Fruit fly (Drosophila melanogaster) whole organism, embryonic: ENCODE results near the gene CG7557.

ENCODE experiments used
- CG11504 ChIP-seq: fragments of 200-800 bp; sonication (Bioruptor generic); optimal IDR thresholded peaks from 3 replicates; lab custom pipeline; 2019; ENCODE audit warnings: missing biosample characterization, mild to moderate bottlenecking, missing genetic modification characterization, moderate library complexity
- CG1233 ChIP-seq: fragments of 200-800 bp; sonication (Bioruptor generic); optimal IDR thresholded peaks from 4 replicates; lab custom pipeline; 2018; ENCODE audit warnings: missing biosample characterization, mild to moderate bottlenecking, missing genetic modification characterization
- CG12744 ChIP-seq: fragments of 200-800 bp; sonication (Bioruptor generic); optimal IDR thresholded peaks from 2 replicates; lab custom pipeline; 2016; ENCODE audit warnings: missing biosample characterization, missing genetic modification characterization
- CG13894 ChIP-seq: fragments of 200-800 bp; sonication (Bioruptor generic); optimal IDR thresholded peaks from 3 replicates; lab custom pipeline; 2018; ENCODE audit warnings: missing biosample characterization, mild to moderate bottlenecking, missing genetic modification characterization, moderate library complexity
- CG14860 ChIP-seq: fragments of 200-800 bp; sonication (Bioruptor generic); IDR thresholded peaks from 3 replicates; pipeline ENCODE4 v1.3.6; 2022; ENCODE audit warnings: missing biosample characterization, missing genetic modification characterization; ENCODE audit not compliant: partially characterized antibody
- CG16779 ChIP-seq: fragments of 200-800 bp; sonication (Bioruptor generic); IDR thresholded peaks from 2 replicates; pipeline ENCODE4 v1.3.6; 2022; ENCODE audit warnings: missing biosample characterization, missing genetic modification characterization
- CG17385 ChIP-seq: fragments of 200-800 bp; sonication (Bioruptor generic); optimal IDR thresholded peaks from 3 replicates; lab custom pipeline; 2018; ENCODE audit warnings: missing biosample characterization, mild to moderate bottlenecking, missing genetic modification characterization
- CG18262 ChIP-seq: fragments of 200-800 bp; optimal IDR thresholded peaks from 3 replicates; lab custom pipeline; 2019; ENCODE audit warnings: missing biosample characterization, mild to moderate bottlenecking, missing genetic modification characterization, moderate library complexity
- CG31388 ChIP-seq: fragments of 200-800 bp; sonication (Bioruptor generic); optimal IDR thresholded peaks from 2 replicates; lab custom pipeline; 2016; ENCODE audit warnings: missing biosample characterization, missing genetic modification characterization
- CG32767 ChIP-seq: fragments of 200-800 bp; sonication (Bioruptor generic); IDR thresholded peaks from 2 replicates; pipeline ENCODE4 v1.3.6; 2022; ENCODE audit warnings: missing biosample characterization, missing genetic modification characterization
- CG3281 ChIP-seq: fragments of 200-800 bp; sonication (Bioruptor generic); optimal IDR thresholded peaks from 3 replicates; lab custom pipeline; 2017; ENCODE audit warnings: missing biosample characterization, mild to moderate bottlenecking, missing genetic modification characterization
- CG34376 ChIP-seq: fragments of 200-800 bp; sonication (Bioruptor generic); optimal IDR thresholded peaks from 2 replicates; lab custom pipeline; 2018; ENCODE audit warnings: missing biosample characterization, mild to moderate bottlenecking, missing genetic modification characterization
- CG6689 ChIP-seq: fragments of 200-800 bp; sonication (Bioruptor generic); IDR thresholded peaks from 2 replicates; pipeline ENCODE4 v1.3.6; 2022; ENCODE audit warnings: missing biosample characterization, missing genetic modification characterization
- CG7556 ChIP-seq: fragments of 200-800 bp; sonication (Bioruptor generic); optimal IDR thresholded peaks from 2 replicates; lab custom pipeline; 2017; ENCODE audit warnings: missing biosample characterization, mild to moderate bottlenecking, missing genetic modification characterization
- CG8478 ChIP-seq: fragments of >200 bp; optimal IDR thresholded peaks from 2 replicates; lab custom pipeline; 2018
- CG9932 ChIP-seq: fragments of 200-800 bp; sonication (Bioruptor generic); IDR thresholded peaks from 2 replicates; pipeline ENCODE4 v1.3.6; 2022; ENCODE audit warnings: missing biosample characterization, missing genetic modification characterization
- Dip2 ChIP-seq: fragments of 200-800 bp; sonication (Bioruptor generic); IDR thresholded peaks from 2 replicates; pipeline ENCODE4 v1.3.6; 2022; ENCODE audit warnings: missing biosample characterization, missing genetic modification characterization
- ERR ChIP-seq: fragments of 200-800 bp; sonication (Bioruptor generic); optimal IDR thresholded peaks from 2 replicates; lab custom pipeline; 2016; ENCODE audit warnings: missing biosample characterization, missing genetic modification characterization
- HHEX ChIP-seq: fragments of 200-800 bp; sonication (Bioruptor generic); optimal IDR thresholded peaks from 3 replicates; lab custom pipeline; 2017; ENCODE audit warnings: missing biosample characterization, mild to moderate bottlenecking, missing genetic modification characterization, missing genetic modification reagents
- HLHmδ ChIP-seq: fragments of 200-800 bp; sonication (Bioruptor generic); optimal IDR thresholded peaks from 2 replicates; lab custom pipeline; 2018; ENCODE audit warnings: missing biosample characterization, mild to moderate bottlenecking, missing genetic modification characterization, moderate library complexity
- Hr78 ChIP-seq, 2 experiments: fragments of 200-800 bp in 1 of 2; fragments of >200 bp in 1 of 2; sonication (Bioruptor generic) in 1 of 2; optimal IDR thresholded peaks; 2 replicates each; lab custom pipeline; 2017 to 2019; ENCODE audit warnings: missing biosample characterization in 2 of 2, missing genetic modification characterization in 2 of 2, mild to moderate bottlenecking in 1 of 2, moderate library complexity in 1 of 2
- Myb ChIP-seq: fragments of 200-800 bp; sonication (Bioruptor generic); optimal IDR thresholded peaks from 2 replicates; lab custom pipeline; 2016; ENCODE audit warnings: missing biosample characterization, missing genetic modification characterization
- NC2β ChIP-seq: fragments of 200-800 bp; sonication (Bioruptor generic); optimal IDR thresholded peaks from 2 replicates; lab custom pipeline; 2016; ENCODE audit warnings: missing biosample characterization, missing genetic modification characterization
- Nf-YC ChIP-seq: fragments of 200-800 bp; optimal IDR thresholded peaks from 3 replicates; lab custom pipeline; 2019; ENCODE audit warnings: missing biosample characterization, mild to moderate bottlenecking, missing genetic modification characterization, moderate library complexity
- Oli ChIP-seq: fragments of 200-800 bp; sonication (Bioruptor generic); optimal IDR thresholded peaks from 2 replicates; lab custom pipeline; 2018; ENCODE audit warnings: missing biosample characterization, mild to moderate bottlenecking, missing genetic modification characterization, moderate library complexity
- Optix ChIP-seq: fragments of 200-800 bp; sonication (Bioruptor generic); IDR thresholded peaks from 3 replicates; pipeline ENCODE4 v1.3.6; 2022; ENCODE audit warnings: missing biosample characterization, missing genetic modification characterization
- Side ChIP-seq: fragments of 200-800 bp; sonication (Bioruptor generic); optimal IDR thresholded peaks from 2 replicates; lab custom pipeline; 2016; ENCODE audit warnings: missing biosample characterization, missing genetic modification characterization
- bowl ChIP-seq: fragments of 200-800 bp; sonication (Bioruptor generic); IDR thresholded peaks from 2 replicates; pipeline ENCODE4 v1.3.6; 2022; ENCODE audit warnings: missing biosample characterization, missing genetic modification characterization
- ci ChIP-seq: fragments of 200-800 bp; sonication (Bioruptor generic); IDR thresholded peaks from 3 replicates; pipeline ENCODE4 v1.3.6; 2022; ENCODE audit warnings: missing biosample characterization, missing genetic modification characterization
- croc ChIP-seq: fragments of 200-800 bp; sonication (Bioruptor generic); conservative IDR thresholded peaks from 3 replicates; pipeline ENCODE4 v1.3.6; 2022; ENCODE audit warnings: missing biosample characterization, missing genetic modification characterization
- dmrt11E ChIP-seq: fragments of 200-800 bp; sonication (Bioruptor generic); optimal IDR thresholded peaks from 3 replicates; lab custom pipeline; 2018; ENCODE audit warnings: missing biosample characterization, mild to moderate bottlenecking, missing genetic modification characterization, moderate library complexity
- fu2 ChIP-seq: fragments of 200-800 bp; sonication (Bioruptor generic); optimal IDR thresholded peaks from 2 replicates; lab custom pipeline; 2016; ENCODE audit warnings: missing biosample characterization, missing genetic modification characterization
- gcm ChIP-seq: fragments of 200-800 bp; sonication (Bioruptor generic); optimal IDR thresholded peaks from 2 replicates; lab custom pipeline; 2019; ENCODE audit warnings: missing biosample characterization, mild to moderate bottlenecking, missing genetic modification characterization, moderate library complexity
- gem ChIP-seq: fragments of 200-800 bp; sonication (Bioruptor generic); optimal IDR thresholded peaks from 2 replicates; lab custom pipeline; 2019; ENCODE audit warnings: missing biosample characterization, mild to moderate bottlenecking, missing genetic modification characterization, moderate library complexity
- grau ChIP-seq: fragments of 200-800 bp; optimal IDR thresholded peaks from 3 replicates; lab custom pipeline; 2019; ENCODE audit warnings: missing biosample characterization, mild to moderate bottlenecking, missing genetic modification characterization, moderate library complexity
- gt ChIP-seq: fragments of 200-800 bp; sonication (Bioruptor generic); IDR thresholded peaks from 2 replicates; pipeline ENCODE4 v1.3.6; 2022; ENCODE audit warnings: missing biosample characterization, missing genetic modification characterization
- jumu ChIP-seq: fragments of 200-800 bp; sonication (Bioruptor generic); optimal IDR thresholded peaks from 3 replicates; lab custom pipeline; 2016; ENCODE audit warnings: missing biosample characterization, missing genetic modification characterization
- knrl ChIP-seq: fragments of 200-800 bp; sonication (Bioruptor generic); IDR thresholded peaks from 3 replicates; pipeline ENCODE4 v1.3.6; 2022; ENCODE audit warnings: missing biosample characterization, missing genetic modification characterization; ENCODE audit not compliant: partially characterized antibody
- luna ChIP-seq: fragments of 200-800 bp; sonication (Bioruptor generic); optimal IDR thresholded peaks from 2 replicates; lab custom pipeline; 2016; ENCODE audit warnings: missing biosample characterization, missing genetic modification characterization
- nmo ChIP-seq: fragments of 200-800 bp; sonication (Bioruptor generic); optimal IDR thresholded peaks from 2 replicates; lab custom pipeline; 2018; ENCODE audit warnings: missing biosample characterization, mild to moderate bottlenecking, missing genetic modification characterization, moderate library complexity
- prd ChIP-seq, 3 experiments: fragments of >200 bp in 2 of 3; fragments of 200-800 bp in 1 of 3; sonication (Bioruptor generic) in 1 of 3; optimal IDR thresholded peaks in 2 of 3; IDR thresholded peaks in 1 of 3; 2 replicates in 2 of 3; 3 replicates in 1 of 3; pipeline versions ENCODE4 v1.3.6 to Lab custom; 2017 to 2022; ENCODE audit warnings: missing biosample characterization in 1 of 3, missing genetic modification characterization in 1 of 3
- run ChIP-seq: fragments of 200-800 bp; sonication (Bioruptor generic); optimal IDR thresholded peaks from 3 replicates; lab custom pipeline; 2018; ENCODE audit warnings: missing biosample characterization, mild to moderate bottlenecking, missing genetic modification characterization
- schlank ChIP-seq: fragments of 200-800 bp; sonication (Bioruptor generic); optimal IDR thresholded peaks from 2 replicates; lab custom pipeline; 2018; ENCODE audit warnings: missing biosample characterization, mild to moderate bottlenecking, missing genetic modification characterization
- tap ChIP-seq: fragments of 200-800 bp; optimal IDR thresholded peaks from 3 replicates; lab custom pipeline; 2019; ENCODE audit warnings: missing biosample characterization, mild to moderate bottlenecking, missing genetic modification characterization, moderate library complexity
- tgo ChIP-seq: fragments of 200-800 bp; sonication (Bioruptor generic); IDR thresholded peaks from 3 replicates; pipeline ENCODE4 v1.3.6; 2022; ENCODE audit warnings: missing biosample characterization, missing genetic modification characterization
- trem ChIP-seq: fragments of 200-800 bp; optimal IDR thresholded peaks from 3 replicates; lab custom pipeline; 2019; ENCODE audit warnings: missing biosample characterization, mild to moderate bottlenecking, missing genetic modification characterization, moderate library complexity
- tup ChIP-seq: fragments of 200-800 bp; sonication (Bioruptor generic); optimal IDR thresholded peaks from 2 replicates; lab custom pipeline; 2016; ENCODE audit warnings: missing biosample characterization, mild to moderate bottlenecking, missing genetic modification characterization, moderate library complexity
- usp ChIP-seq: fragments of >200 bp; optimal IDR thresholded peaks from 2 replicates; lab custom pipeline; 2017; ENCODE audit warnings: missing biosample characterization, missing genetic modification characterization
- wdn ChIP-seq: fragments of 200-800 bp; sonication (Bioruptor generic); IDR thresholded peaks from 2 replicates; pipeline ENCODE4 v1.3.6; 2022; ENCODE audit warnings: missing biosample characterization, missing genetic modification characterization
- zen ChIP-seq: fragments of 200-800 bp; sonication (Bioruptor generic); optimal IDR thresholded peaks from 3 replicates; lab custom pipeline; 2018; ENCODE audit warnings: missing biosample characterization, mild to moderate bottlenecking, missing genetic modification characterization, moderate library complexity
- zf30C ChIP-seq: fragments of 200-800 bp; sonication (Bioruptor generic); optimal IDR thresholded peaks from 3 replicates; lab custom pipeline; 2018; ENCODE audit warnings: missing biosample characterization, mild to moderate bottlenecking, missing genetic modification characterization

CG7557 gene

dm6 chr3L:11439570-11439969 is 5.4 kb upstream of the CG7557 start:
- TF ChIP-seq CG7556 (GFP tag; lab: Kevin White, UChicago) (peak; percentile 7), usp (GFP tag; lab: Kevin White, UChicago) (no peak), dmrt11E (peak; percentile 40), CG17385 (GFP tag; lab: Kevin White, UChicago) (no peak), trem (tag; lab: Kevin White, UChicago) (no peak), CG31388 (GFP tag; lab: Kevin White, UChicago) (no peak), gcm (GFP tag; lab: Kevin White, UChicago) (no peak), ci (GFP tag; lab: Robert Waterston, UW) (peak; percentile 63; the same call in 2 of the 3 replicates), HHEX (no peak), CG12744 (GFP tag; lab: Kevin White, UChicago) (no peak), gem (tag; lab: Kevin White, UChicago) (peak; percentile 18), CG14860 (GFP tag; lab: Robert Waterston, UW) (no peak), zen (tag; lab: Kevin White, UChicago) (no peak), NC2β (GFP tag; lab: Kevin White, UChicago) (no peak), Myb (GFP tag; lab: Kevin White, UChicago) (no peak), tap (no peak), jumu (no peak), fu2 (no peak), tgo (GFP tag; lab: Robert Waterston, UW) (0 out of 3 replicates have a peak, but pooled peaks have one; percentile 17), ERR (GFP tag; lab: Kevin White, UChicago) (no peak), CG3281 (GFP tag; lab: Kevin White, UChicago) (peak; percentile 1), Dip2 (GFP tag; lab: Robert Waterston, UW) (no peak), CG8478 (no peak), CG6689 (GFP tag; lab: Robert Waterston, UW) (peak; percentile 38), knrl (GFP tag; lab: Robert Waterston, UW) (no peak), zf30C (GFP tag; lab: Kevin White, UChicago) (no peak), Hr78 (GFP tag; optimal IDR thresholded peaks at IDR 0.05; lab: Kevin White, UChicago) (no peak), CG1233 (GFP tag; lab: Kevin White, UChicago) (no peak), Side (no peak), CG11504 (tag; lab: Kevin White, UChicago) (peak; percentile 22), CG18262 (tag; lab: Kevin White, UChicago) (peak; percentile 42), tup (no peak), CG9932 (GFP tag; lab: Robert Waterston, UW) (no peak), schlank (tag; lab: Kevin White, UChicago) (no peak), Nf-YC (tag; lab: Kevin White, UChicago) (no peak), CG16779 (GFP tag; lab: Robert Waterston, UW) (no peak), CG34376 (GFP tag; lab: Kevin White, UChicago) (no peak), croc (GFP tag; lab: Robert Waterston, UW) (no peak), gt (GFP tag; lab: Robert Waterston, UW) (no peak), prd (optimal IDR thresholded peaks at IDR 0.05; lab: Kevin White, UChicago) (no peak), prd (GFP tag; IDR thresholded peaks at IDR 0.05; lab: Robert Waterston, UW) (peak; percentile 63; the same call in 2 of the 3 replicates), Optix (GFP tag; lab: Robert Waterston, UW) (no peak), Oli (tag; lab: Kevin White, UChicago) (peak; percentile 12), CG32767 (GFP tag; lab: Robert Waterston, UW) (no peak), grau (tag; lab: Kevin White, UChicago) (no peak), wdn (GFP tag; lab: Robert Waterston, UW) (no peak), bowl (GFP tag; lab: Robert Waterston, UW) (no peak), CG13894 (tag; lab: Kevin White, UChicago) (no peak), HLHmδ (GFP tag; lab: Kevin White, UChicago) (no peak), nmo (GFP tag; lab: Kevin White, UChicago) (peak; percentile 11), luna (no peak), run (no peak)
